Worm (Caenorhabditis elegans) whole organism, dauer: Measurements from ENCODE around the gene F15D4.2.

Source experiments
- unc-62 ChIP-seq: sonication (generic microtip); optimal IDR thresholded peaks from 2 replicates; lab custom pipeline; 2017; ENCODE audit warnings: missing biosample characterization, missing genetic modification reagents, missing genetic modification characterization

Gene F15D4.2

DNA sequence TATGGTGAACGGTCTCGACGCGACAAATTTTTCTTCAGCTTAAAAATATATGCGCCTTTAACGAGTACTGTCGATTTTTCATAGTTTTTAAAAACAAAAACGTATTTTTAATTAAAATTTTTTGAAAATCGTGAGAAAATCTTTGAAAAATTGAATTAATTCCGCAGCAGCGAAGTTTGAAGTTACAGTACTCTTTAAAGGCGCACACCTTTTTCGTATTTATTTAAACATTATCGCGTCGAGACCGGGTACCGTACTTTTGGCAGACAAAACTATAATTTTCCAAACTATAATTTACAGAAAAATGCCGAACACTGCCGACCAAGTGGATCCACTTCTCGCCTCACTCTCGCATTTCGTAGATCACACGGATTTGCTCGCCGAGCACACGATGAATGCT lies at the start of gene F15D4.2:
Gene F15D4.2 (plus strand): TSS at position 301 of the 400 bp plus-strand sequence.
- no peak for TF ChIP-seq unc-62 (GFP tag; lab: Kevin White, UChicago)

DNA sequence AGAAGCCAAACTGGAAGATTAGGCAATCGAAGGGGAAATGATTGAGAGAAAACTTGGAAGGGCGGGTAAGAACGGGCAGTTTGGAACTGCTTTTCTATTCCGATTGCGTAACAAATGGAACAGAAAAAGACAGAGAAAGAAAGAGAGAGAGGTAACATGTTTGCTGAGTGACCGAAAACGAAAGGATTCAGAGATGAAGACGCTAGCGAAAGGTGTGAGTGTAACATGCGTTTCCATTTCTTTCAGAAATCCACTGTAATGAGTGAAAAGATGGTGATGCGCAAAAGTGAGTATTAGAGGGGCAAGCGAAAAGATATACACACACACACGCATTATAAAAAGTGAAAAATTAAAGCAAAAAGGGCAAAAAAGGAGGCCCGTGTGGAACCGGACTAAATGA lies 48.4 kb upstream of the F15D4.2 start:
- no peak for TF ChIP-seq unc-62 (GFP tag; lab: Kevin White, UChicago)

DNA sequence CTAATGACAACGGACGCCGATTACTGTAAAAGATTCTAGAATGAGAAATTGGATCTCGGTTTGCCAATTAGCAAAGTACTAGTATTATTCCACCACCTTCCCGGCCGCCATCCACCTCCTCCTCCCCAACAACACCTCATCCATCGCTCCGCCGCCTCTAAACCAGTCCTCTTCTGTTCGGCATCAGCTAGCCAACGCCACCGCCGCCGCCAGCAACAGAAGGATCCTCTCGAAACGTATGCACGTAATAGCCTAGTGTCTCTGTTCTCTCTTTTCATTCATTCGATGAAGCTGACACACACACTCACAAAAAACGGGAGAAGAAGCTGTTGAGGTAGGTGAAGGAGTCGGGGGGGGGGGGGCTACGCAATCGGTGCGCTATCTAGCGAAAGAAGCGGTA lies 45.2 kb upstream of the F15D4.2 start:
- no peak for TF ChIP-seq unc-62 (GFP tag; lab: Kevin White, UChicago)

DNA sequence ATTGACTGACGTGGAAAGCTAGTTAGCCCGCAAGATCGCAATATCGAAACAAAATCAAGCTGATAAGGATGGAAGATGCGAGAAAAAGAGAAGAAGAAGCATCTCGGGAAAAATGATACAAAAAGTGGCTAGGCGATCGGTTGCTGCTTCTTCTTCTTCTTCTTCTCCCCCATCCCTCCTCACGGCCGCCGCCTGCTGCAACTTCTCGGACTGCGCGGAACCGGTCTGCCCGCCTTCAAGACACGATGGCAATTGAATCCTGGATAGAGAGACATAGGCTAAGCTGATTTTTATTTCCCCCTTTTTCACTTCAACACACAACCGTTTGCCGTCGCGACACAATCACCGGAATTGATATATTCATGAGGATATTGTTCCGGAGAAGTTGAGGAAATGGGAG lies 41.5 kb upstream of the F15D4.2 start:
- TF ChIP-seq unc-62 (GFP tag; lab: Kevin White, UChicago) = no peak

- no peak for TF ChIP-seq unc-62 (GFP tag; lab: Kevin White, UChicago)
These were observed 34.4 kb upstream of the F15D4.2 start, which contains the start of gene W09H1.1 for ce11 chrII:13181465-13181864. TSS of gene W09H1.1 (minus strand) at chrII:13181565.

DNA sequence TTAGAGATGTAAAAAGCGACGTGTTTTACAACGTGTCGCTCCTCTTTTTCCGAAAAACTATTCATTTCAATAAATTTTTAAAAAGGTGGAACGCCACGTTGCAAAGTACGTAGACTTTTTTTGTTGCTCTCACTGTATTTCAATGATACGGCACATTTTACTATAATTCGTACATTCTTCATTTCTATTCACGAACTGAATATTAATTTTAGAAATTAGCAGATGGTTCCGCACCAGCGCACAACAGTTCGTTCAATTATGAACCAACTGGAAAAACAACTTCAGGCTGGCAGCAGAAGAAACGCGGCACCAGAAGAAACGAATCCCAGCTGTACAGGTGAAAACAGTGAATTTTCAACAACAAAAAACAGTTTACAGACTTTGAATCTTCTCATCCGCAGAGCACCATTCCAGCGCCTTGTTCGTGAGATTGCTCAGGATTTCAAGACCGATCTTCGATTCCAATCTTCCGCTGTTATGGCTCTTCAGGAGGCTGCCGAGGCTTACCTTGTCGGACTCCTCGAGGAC lies 32.6 kb upstream of the F15D4.2 start, which contains the start of the genes W09H1.4 and his-73:
Gene W09H1.4 (plus strand): TSS at position 301 of the 528 bp plus-strand sequence.
Gene his-73 (plus strand): TSS at position 478 of the 528 bp plus-strand sequence.
- no peak for TF ChIP-seq unc-62 (GFP tag; lab: Kevin White, UChicago)

DNA sequence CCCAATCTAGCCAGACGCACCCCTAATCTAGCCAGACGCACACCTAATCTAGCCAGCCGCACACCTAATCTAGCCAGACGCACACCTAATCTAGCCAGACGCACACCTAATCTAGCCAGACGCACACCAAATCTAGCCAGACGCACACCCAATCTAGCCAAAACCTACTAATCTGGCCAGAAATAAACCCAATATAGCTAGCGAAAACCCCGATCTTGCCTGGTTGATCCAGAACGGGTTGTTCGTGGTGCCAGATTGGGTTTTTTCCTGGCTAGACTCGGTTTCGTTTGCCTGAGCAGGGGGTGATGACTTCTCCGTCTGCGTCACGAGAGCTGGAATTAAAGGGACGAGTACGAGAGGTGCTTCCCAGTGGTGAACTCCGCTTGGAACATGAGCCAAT lies 31.8 kb upstream of the F15D4.2 start, which contains the start of gene W09H1.3:
Gene W09H1.3 (plus strand): TSS at position 301 of the 400 bp plus-strand sequence.
- no peak for TF ChIP-seq unc-62 (GFP tag; lab: Kevin White, UChicago)

ce11 chrII:13187188-13187587 lies 28.7 kb upstream of the F15D4.2 start, which contains the start of gene mecr-1:
TSS of gene mecr-1 (minus strand) at chrII:13187314.
- TF ChIP-seq unc-62 (GFP tag; lab: Kevin White, UChicago) = no peak

DNA sequence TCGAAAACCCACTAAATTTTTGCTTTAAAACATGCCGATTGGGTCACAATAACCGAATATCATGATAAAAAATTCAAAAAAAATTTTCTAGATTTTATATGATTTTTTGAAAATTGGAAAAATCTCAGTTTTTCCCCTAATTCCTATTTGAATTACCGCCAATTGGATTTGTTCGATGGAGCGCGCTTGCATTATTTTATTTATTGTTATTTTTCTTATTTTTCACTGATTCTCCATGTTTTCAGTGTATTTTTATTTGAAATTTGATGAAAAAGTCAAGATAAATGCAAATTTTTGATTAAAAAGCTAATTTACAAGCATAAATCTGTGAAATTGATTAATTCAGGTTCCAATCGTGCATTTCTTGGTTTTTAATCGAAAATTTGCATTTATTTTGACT lies 27.8 kb upstream of the F15D4.2 start:
- no peak for TF ChIP-seq unc-62 (GFP tag; lab: Kevin White, UChicago)

ce11 chrII:13189363-13189762 lies 26.5 kb upstream of the F15D4.2 start:
- no peak for TF ChIP-seq unc-62 (GFP tag; lab: Kevin White, UChicago)

- no peak for TF ChIP-seq unc-62 (GFP tag; lab: Kevin White, UChicago)
These were observed 25.5 kb upstream of the F15D4.2 start for ce11 chrII:13190412-13190811.

- TF ChIP-seq unc-62 (GFP tag; lab: Kevin White, UChicago) = no peak
These were observed 22.3 kb upstream of the F15D4.2 start for ce11 chrII:13193563-13194103.

ce11 chrII:13195163-13195562 lies 20.7 kb upstream of the F15D4.2 start, which contains the start of gene lec-1:
TSS of gene lec-1 (plus strand) at chrII:13195549.
- no peak for TF ChIP-seq unc-62 (GFP tag; lab: Kevin White, UChicago)

ce11 chrII:13195706-13196417 lies 20.0 kb upstream of the F15D4.2 start:
- no peak for TF ChIP-seq unc-62 (GFP tag; lab: Kevin White, UChicago)

ce11 chrII:13196689-13197280 lies 19.1 kb upstream of the F15D4.2 start:
- no peak for TF ChIP-seq unc-62 (GFP tag; lab: Kevin White, UChicago)

DNA sequence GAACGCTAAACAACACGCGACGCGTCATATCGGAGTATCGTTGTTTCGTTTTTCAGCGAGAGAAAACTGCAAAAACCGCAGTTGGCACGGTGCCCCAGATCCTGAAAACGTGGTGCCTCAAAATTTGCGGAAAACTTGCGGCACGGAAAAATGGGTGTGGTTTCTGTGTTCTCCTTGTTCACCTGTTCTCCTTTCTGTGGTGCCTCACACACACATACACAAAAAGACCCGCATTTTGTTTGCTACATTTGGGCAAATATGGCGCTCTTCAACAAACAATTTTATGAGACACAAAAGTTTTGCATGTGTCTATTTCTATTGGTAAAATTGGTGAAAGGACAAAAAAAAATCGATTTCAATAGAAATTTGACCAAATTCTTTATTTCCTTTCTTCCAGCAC lies 17.0 kb upstream of the F15D4.2 start:
- no peak for TF ChIP-seq unc-62 (GFP tag; lab: Kevin White, UChicago)
